Worm (Caenorhabditis elegans): Measurements from ENCODE around the gene srt-40.

DNA sequence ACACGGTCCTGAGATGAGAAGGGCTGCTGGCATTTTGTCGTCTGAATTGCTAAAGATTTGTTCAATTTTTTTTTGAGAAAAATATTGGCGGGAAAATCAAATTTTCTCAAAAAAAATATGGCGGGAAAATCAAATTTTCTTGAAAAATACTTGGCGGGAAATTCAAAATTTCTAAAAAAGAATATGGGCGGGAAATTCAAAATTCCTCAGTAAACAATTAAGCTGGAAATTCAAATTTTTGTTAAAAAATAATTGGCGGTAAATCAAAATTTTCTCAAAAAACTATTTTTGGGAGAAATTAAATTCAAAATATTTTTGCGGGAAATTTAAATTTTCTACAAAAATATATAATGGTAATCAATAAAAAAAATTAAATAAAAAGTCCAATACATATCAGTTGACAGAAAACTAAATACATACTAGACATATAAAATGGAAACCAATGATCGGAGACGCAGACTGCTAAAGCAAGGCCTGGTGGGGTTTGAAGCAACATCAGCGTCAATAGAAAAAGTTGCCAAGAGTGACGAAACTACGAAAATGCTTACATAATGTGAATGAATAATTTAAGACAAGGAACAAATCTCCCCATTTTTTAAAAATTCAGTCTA lies 8.5 kb upstream of the srt-40 start, which contains the start of gene nhr-184:
- no peak for TF ChIP-seq unc-39 (tag; optimal IDR thresholded peaks at IDR 0.05)
- no peak for TF ChIP-seq nhr-28 (tag; optimal IDR thresholded peaks at IDR 0.05)
- TF ChIP-seq snpc-4 (tag; optimal IDR thresholded peaks at IDR 0.05) = no peak
- TF ChIP-seq mep-1 (tag; optimal IDR thresholded peaks at IDR 0.05) = no peak
- TF ChIP-seq nhr-12 (tag; optimal IDR thresholded peaks at IDR 0.05) = no peak
- no peak for TF ChIP-seq nhr-76 (tag; optimal IDR thresholded peaks at IDR 0.05)
- TF ChIP-seq lsy-2 (tag; optimal IDR thresholded peaks at IDR 0.05) = no peak
- no peak for TF ChIP-seq unc-62 (GFP tag; optimal IDR thresholded peaks at IDR 0.05)
- no peak for TF ChIP-seq blmp-1 (tag; optimal IDR thresholded peaks at IDR 0.05)
- TF ChIP-seq sptf-1 (tag; optimal IDR thresholded peaks at IDR 0.05) = no peak
- no peak for TF ChIP-seq ztf-11 (tag; optimal IDR thresholded peaks at IDR 0.05)
- TF ChIP-seq sem-2 (GFP tag; optimal IDR thresholded peaks at IDR 0.05) = no peak
- no peak for TF ChIP-seq ces-1 (GFP tag; optimal IDR thresholded peaks at IDR 0.05)
- TF ChIP-seq pha-4 (tag; optimal IDR thresholded peaks at IDR 0.05) = peak; percentile 6
